Fruit fly (Drosophila melanogaster) whole organism, wandering third instar larva: Measurements from ENCODE around the gene grk.

Experiments used
- Dif ChIP-seq: fragments of 200-275, 200-300 bp; sonication (Bioruptor generic); optimal IDR thresholded peaks from 2 replicates; lab custom pipeline; 2018; ENCODE audit warnings: missing biosample characterization, missing genetic modification characterization; ENCODE audit not compliant: partially characterized antibody
- Hr78 ChIP-seq: fragments of >200 bp; optimal IDR thresholded peaks from 2 replicates; lab custom pipeline; 2017; ENCODE audit warnings: missing biosample characterization, missing genetic modification characterization
- Mio ChIP-seq: sonication (Bioruptor generic); optimal IDR thresholded peaks from 2 replicates; lab custom pipeline; 2016; ENCODE audit warnings: missing biosample characterization, missing genetic modification characterization
- Sp1 ChIP-seq: fragments of 200-800 bp; sonication (Bioruptor generic); optimal IDR thresholded peaks from 3 replicates; lab custom pipeline; 2019; ENCODE audit warnings: missing biosample characterization, mild to moderate bottlenecking, missing genetic modification characterization, moderate library complexity
- br ChIP-seq: fragments of 200-800 bp; sonication (Bioruptor generic); optimal IDR thresholded peaks from 2 replicates; lab custom pipeline; 2016; ENCODE audit warnings: missing biosample characterization, missing genetic modification characterization
- ey ChIP-seq: fragments of 200-800 bp; sonication (Bioruptor generic); optimal IDR thresholded peaks from 2 replicates; lab custom pipeline; 2016; ENCODE audit warnings: missing biosample characterization, missing genetic modification characterization
- pan ChIP-seq: fragments of >200 bp; optimal IDR thresholded peaks from 2 replicates; lab custom pipeline; 2017
- usp ChIP-seq: fragments of >200 bp; optimal IDR thresholded peaks from 2 replicates; lab custom pipeline; 2017; ENCODE audit warnings: missing biosample characterization, missing genetic modification characterization

dm6 chr2L:8449358-8449757 is 16.0 kb upstream of the grk start, which contains the start of gene Aasdh:
- no peak for TF ChIP-seq ey (GFP tag; lab: Kevin White, UChicago)
- no peak for TF ChIP-seq br (GFP tag; lab: Kevin White, UChicago)
- TF ChIP-seq Mio = no peak
- TF ChIP-seq usp = no peak
- TF ChIP-seq Hr78 (GFP tag; lab: Kevin White, UChicago) = no peak
- no peak for TF ChIP-seq Sp1 (GFP tag; lab: Kevin White, UChicago)
- no peak for TF ChIP-seq pan (lab: Kevin White, UChicago)
- no peak for TF ChIP-seq Dif (GFP tag; lab: Kevin White, UChicago)
